Worm (Caenorhabditis elegans): Measurements from ENCODE around the gene C10A4.10.

Gene C10A4.10

ce11 chrX:7445734-7446133 is 47.0 kb downstream of the C10A4.10 start:
- TF ChIP-seq mdt-29 (GFP tag; IDR thresholded peaks at IDR 0.05) = peak; percentile 43; the same call in 1 of the 2 replicates
- no peak for TF ChIP-seq ztf-11 (tag; optimal IDR thresholded peaks at IDR 0.05)
- TF ChIP-seq mxl-2 (GFP tag; conservative IDR thresholded peaks at IDR 0.05) = 0 out of 2 replicates have a peak, but pooled peaks have one; percentile 43
- TF ChIP-seq nhr-28 (tag; optimal IDR thresholded peaks at IDR 0.05) = peak; percentile 89
- TF ChIP-seq dve-1 (tag; optimal IDR thresholded peaks at IDR 0.05; ENCODE audit: insufficient read depth) = peak; percentile 8
- peak; percentile 78 for TF ChIP-seq hlh-11 (tag; optimal IDR thresholded peaks at IDR 0.05)
- 0 out of 2 replicates have a peak, but pooled peaks have one; percentile 30 for TF ChIP-seq php-3 (GFP tag; IDR thresholded peaks at IDR 0.05)
- TF ChIP-seq T26A8.4 (GFP tag; IDR thresholded peaks at IDR 0.05) = no peak
- TF ChIP-seq aly-2 (tag; optimal IDR thresholded peaks at IDR 0.05) = no peak
- TF ChIP-seq nhr-48 (tag; optimal IDR thresholded peaks at IDR 0.05) = peak; percentile 32
- TF ChIP-seq tra-1 (GFP tag; IDR thresholded peaks at IDR 0.05) = peak; percentile 68; the same call in 1 of the 2 replicates
- no peak for TF ChIP-seq nhr-111 (GFP tag; optimal IDR thresholded peaks at IDR 0.05)
- TF ChIP-seq daf-16 (GFP tag; optimal IDR thresholded peaks at IDR 0.05) = no peak
- peak; percentile 38 for TF ChIP-seq daf-16 (tag; optimal IDR thresholded peaks at IDR 0.05)
- TF ChIP-seq pqm-1 (tag; optimal IDR thresholded peaks at IDR 0.05) = peak; percentile 31
- peak; percentile 89 for TF ChIP-seq dmd-6 (GFP tag; IDR thresholded peaks at IDR 0.05)
- peak; percentile 91 to 94 for TF ChIP-seq hif-1 (tag; optimal IDR thresholded peaks at IDR 0.05)
- no peak for TF ChIP-seq ztf-7 (tag; optimal IDR thresholded peaks at IDR 0.05)
- peak; percentile 7 for TF ChIP-seq nhr-77 (tag; optimal IDR thresholded peaks at IDR 0.05)

DNA sequence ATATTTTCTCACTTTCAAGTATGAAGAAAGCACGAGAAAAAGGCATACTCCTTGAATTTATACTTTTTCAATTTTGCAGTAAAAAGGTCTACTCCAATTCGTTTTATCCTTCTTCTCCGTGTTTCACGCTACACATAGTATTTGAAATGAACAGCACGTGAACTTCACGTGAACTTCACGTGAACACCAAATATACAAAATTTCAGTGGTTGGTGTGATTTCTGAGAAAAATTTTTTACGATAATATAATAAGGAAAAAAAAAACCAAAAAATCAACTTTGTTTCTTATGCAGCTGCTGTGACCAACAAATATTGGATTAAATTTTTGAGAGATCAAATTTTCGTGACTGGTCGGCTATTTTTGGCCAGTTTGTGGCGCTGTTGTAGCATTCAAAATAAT is 47.8 kb downstream of the C10A4.10 start:
- TF ChIP-seq mxl-2 (GFP tag; conservative IDR thresholded peaks at IDR 0.05) = peak; percentile 97
- TF ChIP-seq nhr-28 (tag; optimal IDR thresholded peaks at IDR 0.05) = peak; percentile 2
- TF ChIP-seq Y48G9A.11 (GFP tag; IDR thresholded peaks at IDR 0.05) = no peak

DNA sequence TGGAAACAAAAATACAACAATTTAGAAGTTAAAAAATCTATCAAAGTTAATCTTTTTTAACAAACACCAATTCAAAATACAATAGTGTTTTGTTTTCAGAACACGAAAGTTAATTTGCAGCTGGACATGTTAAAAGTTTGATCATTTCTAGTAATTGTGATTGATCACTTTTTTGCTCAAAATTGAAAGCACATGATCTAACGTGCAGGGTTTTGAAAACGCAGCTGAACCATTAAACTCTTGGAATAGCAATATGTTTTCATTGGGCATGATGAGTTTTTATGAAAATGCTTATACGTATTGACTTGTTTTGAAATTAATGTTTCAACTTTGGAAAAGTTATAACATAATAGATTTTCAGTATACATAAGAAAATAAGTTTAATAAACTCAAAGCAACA is 48.7 kb downstream of the C10A4.10 start:
- TF ChIP-seq nhr-25 (tag; optimal IDR thresholded peaks at IDR 0.05; ENCODE audit: borderline replicate concordance, insufficient read depth) (no peak), aha-1 (tag) (no peak), pha-4 (GFP tag; IDR thresholded peaks at IDR 0.05) (no peak), pha-4 (tag; optimal IDR thresholded peaks at IDR 0.05) (no peak), ceh-20 (GFP tag; IDR thresholded peaks at IDR 0.05) (no peak), hif-1 (tag; optimal IDR thresholded peaks at IDR 0.05) (no peak), dpl-1 (GFP tag; optimal IDR thresholded peaks at IDR 0.05) (no peak), mxl-2 (GFP tag; conservative IDR thresholded peaks at IDR 0.05) (no peak)

All from whole organism, L4 larva.